Worm (Caenorhabditis elegans): ENCODE results near the gene F33D4.6.

The F33D4.6 gene

ce11 chrIV:7731960-7732359, 14.1 kb upstream of the F33D4.6 start, which contains the start of the genes C50F7.9 and C50F7.3:
Gene C50F7.9 (minus strand): TSS chrIV:7732060.
Gene C50F7.3 (plus strand): TSS chrIV:7732329.
- TF ChIP-seq unc-62 (GFP tag; optimal IDR thresholded peaks at IDR 0.05) (no peak), sem-2 (GFP tag; optimal IDR thresholded peaks at IDR 0.05) (no peak), lin-32 (GFP tag; optimal IDR thresholded peaks at IDR 0.05) (no peak), unc-120 (tag; optimal IDR thresholded peaks at IDR 0.05; ENCODE audit: poor library complexity, severe bottlenecking) (no peak), drap-1 (GFP tag; optimal IDR thresholded peaks at IDR 0.05) (no peak), cnd-1 (tag; optimal IDR thresholded peaks at IDR 0.05) (no peak), ceh-39 (tag; optimal IDR thresholded peaks at IDR 0.05) (no peak), sptf-1 (tag; optimal IDR thresholded peaks at IDR 0.05) (no peak), ham-2 (GFP tag; optimal IDR thresholded peaks at IDR 0.05) (no peak), hlh-1 (tag; optimal IDR thresholded peaks at IDR 0.05) (no peak), mab-5 (tag; optimal IDR thresholded peaks at IDR 0.05) (no peak), ceh-83 (GFP tag; optimal IDR thresholded peaks at IDR 0.05) (no peak), blmp-1 (tag; optimal IDR thresholded peaks at IDR 0.05) (no peak), M03D4.4 (tag; optimal IDR thresholded peaks at IDR 0.05) (no peak)

ce11 chrIV:7728402-7728963, 10.7 kb upstream of the F33D4.6 start, which contains the start of gene sucg-1:
Gene sucg-1 (plus strand): TSS chrIV:7728913.
- TF ChIP-seq sem-2 (GFP tag; optimal IDR thresholded peaks at IDR 0.05): no peak
- TF ChIP-seq sptf-1 (tag; optimal IDR thresholded peaks at IDR 0.05): no peak
- no peak for TF ChIP-seq lin-13 (tag; optimal IDR thresholded peaks at IDR 0.05)
- no peak for TF ChIP-seq zip-8 (tag; optimal IDR thresholded peaks at IDR 0.05)
- no peak for TF ChIP-seq unc-39 (tag; optimal IDR thresholded peaks at IDR 0.05)
- no peak for TF ChIP-seq elt-1 (tag; optimal IDR thresholded peaks at IDR 0.05; ENCODE audit: borderline replicate concordance, insufficient read depth)
- TF ChIP-seq ces-1 (GFP tag; optimal IDR thresholded peaks at IDR 0.05): peak; percentile 2

- TF ChIP-seq flh-1 (GFP tag; optimal IDR thresholded peaks at IDR 0.05) (no peak), M03D4.4 (tag; optimal IDR thresholded peaks at IDR 0.05) (no peak), nhr-2 (tag; optimal IDR thresholded peaks at IDR 0.05) (no peak), mls-2 (tag; optimal IDR thresholded peaks at IDR 0.05) (no peak), nhr-28 (tag; optimal IDR thresholded peaks at IDR 0.05) (no peak), hlh-1 (tag; optimal IDR thresholded peaks at IDR 0.05) (no peak), lin-32 (GFP tag; optimal IDR thresholded peaks at IDR 0.05) (no peak), unc-120 (tag; optimal IDR thresholded peaks at IDR 0.05; ENCODE audit: poor library complexity, severe bottlenecking) (no peak), elt-3 (tag; optimal IDR thresholded peaks at IDR 0.05) (no peak), ceh-39 (tag; optimal IDR thresholded peaks at IDR 0.05) (no peak), bed-3 (GFP tag; optimal IDR thresholded peaks at IDR 0.05) (no peak), blmp-1 (tag; optimal IDR thresholded peaks at IDR 0.05) (no peak), ztf-11 (tag; optimal IDR thresholded peaks at IDR 0.05) (no peak)
These were observed 9.4 kb upstream of the F33D4.6 start for ce11 chrIV:7727258-7727657.

ce11 chrIV:7726325-7726724, 8.5 kb upstream of the F33D4.6 start, which contains the start of gene C50F7.5:
Gene C50F7.5 (plus strand): TSS chrIV:7726719.
- TF ChIP-seq ham-2 (GFP tag; optimal IDR thresholded peaks at IDR 0.05) (no peak), hlh-1 (tag; optimal IDR thresholded peaks at IDR 0.05) (no peak), zip-8 (tag; optimal IDR thresholded peaks at IDR 0.05) (no peak), elt-3 (tag; optimal IDR thresholded peaks at IDR 0.05) (no peak), lin-32 (GFP tag; optimal IDR thresholded peaks at IDR 0.05) (no peak), snpc-4 (tag; optimal IDR thresholded peaks at IDR 0.05) (no peak), lsy-2 (tag; optimal IDR thresholded peaks at IDR 0.05) (no peak), nhr-76 (tag; optimal IDR thresholded peaks at IDR 0.05) (no peak), nhr-28 (tag; optimal IDR thresholded peaks at IDR 0.05) (no peak), tbx-8 (GFP tag; optimal IDR thresholded peaks at IDR 0.05) (no peak), mep-1 (tag; optimal IDR thresholded peaks at IDR 0.05) (no peak), nhr-2 (tag; optimal IDR thresholded peaks at IDR 0.05) (no peak), ceh-43 (GFP tag; optimal IDR thresholded peaks at IDR 0.05) (no peak)

- TF ChIP-seq nhr-12 (tag; optimal IDR thresholded peaks at IDR 0.05) (no peak), nhr-28 (tag; optimal IDR thresholded peaks at IDR 0.05) (no peak), lin-13 (tag; optimal IDR thresholded peaks at IDR 0.05) (no peak), sem-2 (GFP tag; optimal IDR thresholded peaks at IDR 0.05) (no peak), blmp-1 (tag; optimal IDR thresholded peaks at IDR 0.05) (no peak), mep-1 (tag; optimal IDR thresholded peaks at IDR 0.05) (no peak)
These were observed 7.1 kb upstream of the F33D4.6 start for ce11 chrIV:7724912-7725311.

Measured in whole organism, mixed stage, embryonic.